Fruit fly (Drosophila melanogaster) whole organism, embryonic: ENCODE data around the gene Eip75B.

ENCODE experiments used
- CG10959 ChIP-seq: fragments of 200-800 bp; sonication (Bioruptor generic); IDR thresholded peaks from 2 replicates; pipeline ENCODE4 v1.3.6; 2022; ENCODE audit warnings: missing biosample characterization, missing genetic modification characterization
- CG14710 ChIP-seq: fragments of 200-800 bp; sonication (Bioruptor generic); optimal IDR thresholded peaks from 3 replicates; lab custom pipeline; 2019; ENCODE audit warnings: missing biosample characterization, mild to moderate bottlenecking, missing genetic modification characterization, moderate library complexity
- CG18262 ChIP-seq: fragments of 200-800 bp; optimal IDR thresholded peaks from 3 replicates; lab custom pipeline; 2019; ENCODE audit warnings: missing biosample characterization, mild to moderate bottlenecking, missing genetic modification characterization, moderate library complexity
- CG6254 ChIP-seq: fragments of 200-800 bp; sonication (Bioruptor generic); optimal IDR thresholded peaks from 3 replicates; lab custom pipeline; 2017; ENCODE audit warnings: mild to moderate bottlenecking, missing biosample characterization, missing genetic modification reagents, missing genetic modification characterization
- Hey ChIP-seq: fragments of 200-800 bp; sonication (Bioruptor generic); optimal IDR thresholded peaks from 3 replicates; lab custom pipeline; 2018; ENCODE audit warnings: missing biosample characterization, mild to moderate bottlenecking, missing genetic modification characterization
- Mes4 ChIP-seq: fragments of 200-800 bp; sonication (Bioruptor generic); optimal IDR thresholded peaks from 2 replicates; lab custom pipeline; 2016; ENCODE audit warnings: missing biosample characterization, missing genetic modification characterization
- Xrp1 ChIP-seq: fragments of 200-800 bp; sonication (Bioruptor generic); IDR thresholded peaks from 2 replicates; pipeline ENCODE4 v1.3.6; 2022; ENCODE audit warnings: missing biosample characterization, missing genetic modification characterization
- ac ChIP-seq: fragments of 200-800 bp; sonication (Bioruptor generic); optimal IDR thresholded peaks from 3 replicates; lab custom pipeline; 2017; ENCODE audit warnings: missing biosample characterization, mild to moderate bottlenecking, missing genetic modification characterization
- ftz-f1 ChIP-seq: fragments of 200-800 bp; sonication (Bioruptor generic); optimal IDR thresholded peaks from 2 replicates; lab custom pipeline; 2016; ENCODE audit warnings: missing biosample characterization, missing genetic modification characterization
- ttk ChIP-seq: fragments of 200-800 bp; sonication (Bioruptor generic); IDR thresholded peaks from 2 replicates; pipeline ENCODE4 v2.1.2; 2022; ENCODE audit warnings: missing biosample characterization, missing genetic modification characterization
- unc-4 ChIP-seq: fragments of 200-800 bp; sonication (Bioruptor generic); IDR thresholded peaks from 2 replicates; pipeline ENCODE4 v1.3.6; 2022; ENCODE audit warnings: missing biosample characterization, missing genetic modification characterization; ENCODE audit not compliant: partially characterized antibody

DNA sequence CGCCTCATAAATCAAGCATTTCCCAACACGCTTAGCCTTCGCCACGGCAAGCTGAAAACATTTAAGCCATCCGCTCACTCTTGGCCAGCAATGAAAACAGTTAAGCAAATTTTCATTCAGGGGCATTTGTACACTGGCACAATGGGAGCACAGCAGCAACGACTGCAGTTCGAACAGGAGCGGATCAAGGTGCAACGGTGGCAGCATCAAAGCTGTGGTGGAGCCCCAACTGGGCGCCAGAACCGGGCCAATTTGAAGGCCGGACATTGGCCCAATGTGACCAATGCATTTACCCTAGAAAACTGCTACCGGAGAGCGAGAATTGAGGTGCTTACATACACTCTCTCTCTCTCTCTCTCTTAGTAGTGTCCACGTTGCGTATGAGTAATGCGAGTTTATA lies 42.6 kb downstream of the Eip75B start:
- TF ChIP-seq ftz-f1 (no peak), CG18262 (tag; lab: Kevin White, UChicago) (no peak), ttk (GFP tag; lab: Robert Waterston, UW) (no peak), CG6254 (GFP tag; lab: Kevin White, UChicago) (no peak), Mes4 (no peak), CG10959 (0 out of 2 replicates have a peak, but pooled peaks have one; percentile 15), ac (GFP tag; lab: Kevin White, UChicago) (no peak), Xrp1 (GFP tag; lab: Robert Waterston, UW) (peak; percentile 19; the same call in 1 of the 2 replicates), CG14710 (no peak), unc-4 (GFP tag; lab: Robert Waterston, UW) (no peak), Hey (tag; lab: Kevin White, UChicago) (no peak)
